Fruit fly (Drosophila melanogaster) whole organism, pupa: ENCODE results near the gene Ugt37C2.

Source experiments
- CG14655 ChIP-seq: fragments of 200-800 bp; sonication (Bioruptor generic); optimal IDR thresholded peaks from 3 replicates; lab custom pipeline; 2017; ENCODE audit warnings: mild to moderate bottlenecking, missing biosample characterization, missing genetic modification reagents, missing genetic modification characterization
- CG32121 ChIP-seq: fragments of 200-800 bp; sonication (Bioruptor generic); IDR thresholded peaks from 2 replicates; pipeline ENCODE4 v1.3.6; 2022; ENCODE audit warnings: missing biosample characterization, missing genetic modification characterization
- CG34367 ChIP-seq: fragments of 200-800 bp; sonication (Bioruptor generic); optimal IDR thresholded peaks from 2 replicates; lab custom pipeline; 2018; ENCODE audit warnings: missing biosample characterization, mild to moderate bottlenecking, missing genetic modification characterization
- CG4496 ChIP-seq: fragments of 200-800 bp; sonication (Bioruptor generic); IDR thresholded peaks from 3 replicates; pipeline ENCODE4 v1.3.6; 2022; ENCODE audit warnings: missing biosample characterization, missing genetic modification characterization
- CG8301 ChIP-seq: fragments of 200-800 bp; sonication (Bioruptor generic); optimal IDR thresholded peaks from 2 replicates; lab custom pipeline; 2018; ENCODE audit warnings: missing biosample characterization, mild to moderate bottlenecking, missing genetic modification characterization
- EcR ChIP-seq: fragments of 200-800 bp; sonication (Bioruptor generic); optimal IDR thresholded peaks from 3 replicates; lab custom pipeline; 2019; ENCODE audit warnings: missing biosample characterization, missing genetic modification characterization, mild to moderate bottlenecking, moderate library complexity, missing genetic modification reagents
- fd96Ca ChIP-seq: fragments of 200-800 bp; sonication (Bioruptor generic); IDR thresholded peaks from 3 replicates; pipeline ENCODE4 v1.3.6; 2022; ENCODE audit warnings: missing biosample characterization, missing genetic modification characterization
- rn ChIP-seq: fragments of 200-800 bp; sonication (Bioruptor generic); IDR thresholded peaks from 2 replicates; pipeline ENCODE4 v1.3.6; 2022; ENCODE audit warnings: missing biosample characterization, missing genetic modification characterization

- no peak for TF ChIP-seq EcR (GFP tag; lab: Kevin White, UChicago)
- no peak for TF ChIP-seq CG32121 (GFP tag; lab: Robert Waterston, UW)
- TF ChIP-seq CG34367, result no peak
- no peak for TF ChIP-seq fd96Ca
- no peak for TF ChIP-seq rn (GFP tag; lab: Robert Waterston, UW)
- no peak for TF ChIP-seq CG8301 (tag; lab: Kevin White, UChicago)
- TF ChIP-seq CG14655 (GFP tag; lab: Kevin White, UChicago), result no peak
- no peak for TF ChIP-seq CG4496 (GFP tag; lab: Robert Waterston, UW)
Measured at dm6 chr2L:16796104-16796645, 2.2 kb downstream of the Ugt37C2 start, which contains the start of gene Ugt37E1.
